Worm (Caenorhabditis elegans) whole organism, L2 larva: ENCODE results near the gene cox-6A.
A peak's percentile ranks its signal among the peaks of the same experiment; 100 is the strongest.

Experiments
- F13H6.1 ChIP-seq: sonication (generic microtip); optimal IDR thresholded peaks from 2 replicates; lab custom pipeline; 2016; ENCODE audit warnings: missing genetic modification characterization, missing compliant biosample characterization
- alr-1 ChIP-seq: fragments of 150-350 bp; optimal IDR thresholded peaks from 2 replicates; lab custom pipeline; 2014; ENCODE audit warnings: missing biosample characterization, missing genetic modification characterization
- blmp-1 ChIP-seq: sonication (generic microtip); optimal IDR thresholded peaks from 2 replicates; lab custom pipeline; 2017; ENCODE audit warnings: missing genetic modification characterization, mild to moderate bottlenecking, missing compliant biosample characterization, antibody characterized with exemption, moderate library complexity; ENCODE audit not compliant: insufficient read depth
- elt-3 ChIP-seq: sonication (generic microtip); optimal IDR thresholded peaks from 2 replicates; lab custom pipeline; 2017; ENCODE audit warnings: missing biosample characterization, missing genetic modification characterization
- fos-1 ChIP-seq: fragments of 150-350 bp; optimal IDR thresholded peaks from 2 replicates; lab custom pipeline; 2014; ENCODE audit warnings: missing biosample characterization, missing genetic modification characterization
- gmeb-1 ChIP-seq: fragments of 150-350 bp; optimal IDR thresholded peaks from 2 replicates; lab custom pipeline; 2014; ENCODE audit warnings: missing biosample characterization, missing genetic modification characterization
- mdl-1 ChIP-seq, 2 experiments: fragments of 150-350 bp in 1 of 2; sonication (generic microtip) in 1 of 2; optimal IDR thresholded peaks; 2 replicates each; lab custom pipeline; 2017; ENCODE audit warnings: missing biosample characterization in 2 of 2, missing genetic modification characterization in 2 of 2
- nhr-129 ChIP-seq: fragments of 150-350 bp; optimal IDR thresholded peaks from 2 replicates; lab custom pipeline; 2014; ENCODE audit warnings: missing biosample characterization, missing genetic modification characterization
- nhr-6 ChIP-seq: fragments of 150-350 bp; optimal IDR thresholded peaks from 2 replicates; lab custom pipeline; 2014; ENCODE audit warnings: missing biosample characterization, missing genetic modification characterization

Gene cox-6A

ce11 chrIII:5129261-5129660 lies 47.7 kb downstream of the cox-6A start:
- TF ChIP-seq F13H6.1 (tag; lab: Kevin White, UChicago) (peak; percentile 49), nhr-129 (peak; percentile 43), elt-3 (tag; lab: Kevin White, UChicago) (no peak)

ce11 chrIII:5130654-5131053 lies 49.1 kb downstream of the cox-6A start:
- TF ChIP-seq gmeb-1 (no peak), mdl-1 (tag; optimal IDR thresholded peaks at IDR 0.05; lab: Kevin White, UChicago) (no peak), blmp-1 (tag; lab: Kevin White, UChicago) (no peak), alr-1 (no peak), nhr-6 (no peak), fos-1 (no peak)
- TF ChIP-seq, all 48 proteins: peak for 0
